Worm (Caenorhabditis elegans) whole organism, late embryonic: ENCODE results near the gene phf-33.

Experiments
- ceh-48 ChIP-seq: sonication (generic microtip); optimal IDR thresholded peaks from 2 replicates; lab custom pipeline; 2016; ENCODE audit warnings: missing genetic modification characterization, inconsistent platforms, missing compliant biosample characterization
- dmd-4 ChIP-seq: sonication (generic microtip); optimal IDR thresholded peaks from 2 replicates; lab custom pipeline; 2016; ENCODE audit warnings: borderline replicate concordance, missing genetic modification characterization, missing compliant biosample characterization
- ets-4 ChIP-seq: sonication (generic microtip); optimal IDR thresholded peaks from 2 replicates; lab custom pipeline; 2016; ENCODE audit warnings: missing genetic modification characterization, missing compliant biosample characterization
- eyg-1 ChIP-seq: sonication (generic microtip); optimal IDR thresholded peaks from 2 replicates; lab custom pipeline; 2016; ENCODE audit warnings: missing genotype, missing genetic modification characterization, missing compliant biosample characterization
- gmeb-2 ChIP-seq: sonication (generic microtip); optimal IDR thresholded peaks from 2 replicates; lab custom pipeline; 2016; ENCODE audit warnings: missing genetic modification characterization, inconsistent platforms, missing compliant biosample characterization
- hlh-30 ChIP-seq: sonication (generic microtip); optimal IDR thresholded peaks from 2 replicates; lab custom pipeline; 2017; ENCODE audit warnings: antibody characterized with exemption, missing genetic modification characterization, missing compliant biosample characterization; ENCODE audit not compliant: insufficient read depth
- nhr-11 ChIP-seq: fragments of 150-350 bp; optimal IDR thresholded peaks from 2 replicates; lab custom pipeline; 2014; ENCODE audit warnings: missing biosample characterization, missing genetic modification characterization
- odd-2 ChIP-seq: sonication (generic microtip); optimal IDR thresholded peaks from 2 replicates; lab custom pipeline; 2017; ENCODE audit warnings: antibody characterized with exemption, mild to moderate bottlenecking, missing genetic modification characterization, missing compliant biosample characterization
- pag-3 ChIP-seq: sonication (generic microtip); optimal IDR thresholded peaks from 2 replicates; lab custom pipeline; 2016; ENCODE audit warnings: missing compliant biosample characterization, missing genetic modification characterization, borderline replicate concordance
- sox-4 ChIP-seq: sonication (generic microtip); optimal IDR thresholded peaks from 2 replicates; lab custom pipeline; 2017; ENCODE audit warnings: mild to moderate bottlenecking, missing genetic modification characterization, inconsistent platforms, missing compliant biosample characterization

ce11 chrX:13291506-13291905 is 12.7 kb upstream of the phf-33 start, which contains the start of gene srd-38:
- TF ChIP-seq dmd-4 (tag; lab: Kevin White, UChicago) (no peak), eyg-1 (tag; lab: Kevin White, UChicago) (no peak), gmeb-2 (tag; lab: Kevin White, UChicago) (no peak), pag-3 (tag; lab: Kevin White, UChicago) (no peak), odd-2 (tag; lab: Kevin White, UChicago) (no peak), hlh-30 (tag; lab: Kevin White, UChicago) (no peak), ceh-48 (tag; lab: Kevin White, UChicago) (no peak), nhr-11 (tag; lab: Kevin White, UChicago) (no peak), ets-4 (no peak), sox-4 (tag; lab: Kevin White, UChicago) (no peak)
